Fruit fly (Drosophila melanogaster) whole organism: ENCODE results near the gene CG34015.

ENCODE experiments used
- CG8478 ChIP-seq: fragments of >200 bp; optimal IDR thresholded peaks from 2 replicates; lab custom pipeline; 2018; ENCODE audit warnings: inconsistent platforms
- Dll ChIP-seq: fragments of >200 bp; optimal IDR thresholded peaks from 2 replicates; lab custom pipeline; 2017
- EcR ChIP-seq, 2 experiments: fragments of >200 bp; optimal IDR thresholded peaks; 2 replicates each; lab custom pipeline; 2017; ENCODE audit warnings: missing biosample characterization in 2 of 2, missing genetic modification characterization in 2 of 2, missing genetic modification reagents in 2 of 2
- pan ChIP-seq: fragments of >200 bp; optimal IDR thresholded peaks from 2 replicates; lab custom pipeline; 2017
- psq ChIP-seq: fragments of >200 bp; optimal IDR thresholded peaks from 2 replicates; lab custom pipeline; 2017
- usp ChIP-seq: fragments of >200 bp; optimal IDR thresholded peaks from 2 replicates; lab custom pipeline; 2017; ENCODE audit warnings: missing biosample characterization, missing genetic modification characterization, mixed read lengths

CG34015 gene

DNA sequence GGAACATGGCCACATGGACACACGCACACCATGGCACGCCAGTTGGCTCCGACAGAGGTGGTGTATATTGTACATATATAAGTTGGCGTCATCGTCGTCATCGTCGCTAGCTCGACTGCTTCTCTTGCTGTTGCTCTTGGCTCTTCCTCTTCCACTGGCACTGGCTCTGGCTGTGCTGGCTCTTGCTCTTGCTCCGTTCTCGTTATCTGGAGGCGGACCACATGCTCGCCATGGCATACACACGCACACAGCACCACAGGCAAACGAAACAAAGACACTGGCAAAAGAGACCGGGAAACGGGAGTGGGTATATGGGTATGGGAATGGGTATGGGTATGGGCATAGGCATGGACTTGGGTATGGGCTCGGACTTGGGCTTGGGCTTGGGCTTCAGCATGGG, 23.0 kb downstream of the CG34015 start:
- TF ChIP-seq pan (lab: Kevin White, UChicago) = no peak
- peak; percentile 50 for TF ChIP-seq Dll

DNA sequence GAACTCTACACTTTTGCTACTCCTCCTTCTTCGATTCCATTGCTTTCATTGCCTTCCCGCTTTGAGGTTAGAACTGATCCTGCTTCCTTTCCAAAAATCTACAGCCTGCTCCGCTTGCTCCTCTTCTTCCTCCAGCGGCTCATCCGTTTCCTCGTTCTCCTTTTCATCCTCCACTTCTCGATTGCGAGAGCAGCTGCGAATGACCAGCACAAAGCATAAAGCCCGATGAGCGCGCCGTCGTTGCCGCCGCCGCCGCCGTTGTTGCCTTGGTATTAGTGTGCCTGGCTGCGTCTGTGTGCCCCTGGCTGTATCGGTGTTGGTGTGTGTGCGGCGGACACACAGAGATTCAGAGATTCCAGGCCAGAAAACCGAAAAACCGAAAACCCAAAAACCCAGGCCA, 23.8 kb downstream of the CG34015 start:
- peak; percentile 45 for TF ChIP-seq psq (lab: Kevin White, UChicago)
- TF ChIP-seq EcR (GFP tag; optimal IDR thresholded peaks at IDR 0.05; lab: Kevin White, UChicago) = no peak
- no peak for TF ChIP-seq Dll

DNA sequence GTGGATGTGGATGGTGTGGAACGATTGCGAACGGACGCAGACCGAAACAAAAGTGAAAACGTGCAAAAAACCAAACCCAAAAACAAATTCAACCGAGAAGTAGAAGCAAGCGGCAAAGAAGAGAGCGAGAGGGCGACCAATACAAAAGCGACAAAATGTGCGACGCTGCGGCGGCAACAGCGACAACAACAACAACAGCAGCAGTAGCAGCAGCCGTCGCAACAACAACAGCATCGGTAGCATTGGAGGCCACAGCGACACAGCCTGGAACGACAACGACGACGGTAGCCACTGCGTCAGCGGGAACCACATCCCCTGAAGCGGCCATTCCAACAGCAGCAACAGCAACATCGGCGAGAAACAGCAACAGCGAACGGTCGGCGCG, 25.0 kb downstream of the CG34015 start:
- TF ChIP-seq EcR (GFP tag; optimal IDR thresholded peaks at IDR 0.05; lab: Kevin White, UChicago) = no peak
- TF ChIP-seq Dll = no peak
- TF ChIP-seq pan (lab: Kevin White, UChicago) = no peak
- TF ChIP-seq CG8478 (lab: Kevin White, UChicago) = no peak

DNA sequence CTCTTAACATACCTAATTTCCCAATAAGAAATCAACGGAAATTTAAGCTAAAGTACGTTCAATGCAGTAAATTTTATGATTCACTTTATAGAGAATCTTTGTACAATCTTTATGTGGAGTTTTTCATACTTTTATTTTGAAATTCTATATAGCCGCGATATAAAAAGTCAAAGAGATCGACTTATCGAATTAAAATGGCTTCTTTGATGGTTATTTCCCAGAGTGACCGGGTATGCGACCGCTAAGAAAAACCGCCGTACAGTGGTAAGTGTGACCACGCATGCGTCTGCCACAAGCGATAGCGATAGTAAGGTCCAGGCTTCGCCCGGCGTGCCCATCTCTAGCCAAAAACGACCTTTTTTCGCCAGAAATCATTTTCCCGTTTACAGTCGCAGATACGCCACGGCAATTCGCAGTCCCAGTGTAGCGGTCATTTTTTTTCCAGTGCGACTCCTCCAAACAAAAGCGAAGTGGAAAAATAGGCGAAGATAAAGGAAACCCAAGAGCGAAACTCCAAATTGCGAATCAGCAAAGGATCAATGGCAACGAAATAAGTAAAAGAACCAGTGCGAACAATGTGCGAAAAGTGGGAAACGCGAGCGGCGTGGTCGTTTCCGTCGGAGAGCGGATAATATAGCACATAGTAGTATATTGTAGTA, 25.5 kb downstream of the CG34015 start, which contains the start of gene hang:
Gene hang (plus strand): TSS at position 366 of the 659 bp plus-strand sequence.
- TF ChIP-seq pan (lab: Kevin White, UChicago) = no peak
- no peak for TF ChIP-seq CG8478 (lab: Kevin White, UChicago)
- TF ChIP-seq Dll = no peak
- no peak for TF ChIP-seq psq (lab: Kevin White, UChicago)
- no peak for TF ChIP-seq usp (GFP tag; lab: Kevin White, UChicago)
- TF ChIP-seq EcR (GFP tag; optimal IDR thresholded peaks at IDR 0.05; lab: Kevin White, UChicago) = no peak

DNA sequence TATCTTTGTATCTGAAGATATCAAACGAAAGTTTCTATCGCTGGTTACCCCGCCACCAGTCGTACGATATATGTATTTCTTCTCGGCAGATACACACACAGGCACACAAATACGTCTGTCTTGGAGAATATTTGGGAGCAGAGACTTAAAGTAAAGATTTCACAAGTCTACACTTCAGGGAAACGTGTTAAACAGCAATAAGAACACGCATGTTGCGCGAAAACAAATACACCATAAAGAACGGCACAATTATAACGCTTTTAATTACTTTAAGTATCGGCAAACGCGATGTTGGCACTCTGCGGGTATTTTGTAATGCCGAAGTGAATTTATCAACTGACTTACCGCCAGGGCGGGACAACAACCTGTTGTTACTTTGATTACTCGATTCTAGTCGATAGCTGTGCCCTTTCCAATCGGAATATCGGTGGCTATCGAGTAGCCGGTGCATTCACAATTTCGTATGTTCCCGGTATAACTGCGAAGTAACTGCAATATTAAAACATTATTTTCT, 26.1 kb downstream of the CG34015 start, which contains the start of gene AnxB11:
Gene AnxB11 (minus strand): TSS at position 367 of the 514 bp plus-strand sequence.
- TF ChIP-seq usp (GFP tag; lab: Kevin White, UChicago) (no peak), pan (lab: Kevin White, UChicago) (no peak), Dll (no peak), CG8478 (lab: Kevin White, UChicago) (no peak), EcR (GFP tag; optimal IDR thresholded peaks at IDR 0.05; lab: Kevin White, UChicago) (no peak), psq (lab: Kevin White, UChicago) (no peak)

DNA sequence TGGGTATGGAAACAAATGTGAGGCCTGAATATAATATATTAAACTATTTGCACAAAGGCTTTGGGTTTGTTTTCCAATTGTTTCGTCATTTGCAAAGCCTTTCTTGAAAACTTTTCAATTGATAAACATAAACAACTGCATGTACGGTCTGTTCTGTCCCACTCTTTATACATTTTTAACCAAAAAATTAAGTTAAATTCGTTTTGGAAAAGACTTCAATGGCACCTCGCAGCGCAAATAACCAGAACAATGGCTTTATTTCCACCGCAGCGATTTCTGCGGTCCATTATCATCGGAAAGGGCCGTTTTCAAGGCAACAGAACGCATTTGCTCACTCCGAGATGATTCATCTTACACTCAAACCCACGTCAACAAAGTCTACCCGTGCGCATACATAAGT, 27.2 kb downstream of the CG34015 start:
- TF ChIP-seq pan (lab: Kevin White, UChicago) = no peak
- no peak for TF ChIP-seq usp (GFP tag; lab: Kevin White, UChicago)
- no peak for TF ChIP-seq CG8478 (lab: Kevin White, UChicago)
- TF ChIP-seq Dll = no peak
- no peak for TF ChIP-seq psq (lab: Kevin White, UChicago)
- no peak for TF ChIP-seq EcR (GFP tag; optimal IDR thresholded peaks at IDR 0.05; lab: Kevin White, UChicago)

DNA sequence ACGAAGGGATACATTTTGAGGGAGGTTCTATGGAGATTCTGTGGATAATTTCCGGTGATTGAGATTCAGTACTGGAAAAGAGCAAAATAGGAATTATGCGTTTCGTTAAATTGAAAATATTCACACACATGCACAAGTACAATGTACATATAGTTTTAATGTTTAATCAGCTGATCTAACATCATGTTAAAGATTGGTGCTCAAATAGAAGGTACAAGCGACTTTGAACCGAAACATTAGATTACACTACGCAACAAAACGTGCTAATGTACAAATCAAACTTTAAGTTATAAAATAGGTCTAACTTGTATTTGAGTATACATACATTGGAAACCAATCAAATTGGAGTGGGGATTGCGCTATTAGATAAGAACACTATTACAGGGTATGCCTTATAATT, 28.1 kb downstream of the CG34015 start:
- no peak for TF ChIP-seq EcR (GFP tag; optimal IDR thresholded peaks at IDR 0.05; lab: Kevin White, UChicago)
- TF ChIP-seq psq (lab: Kevin White, UChicago) = no peak
- no peak for TF ChIP-seq usp (GFP tag; lab: Kevin White, UChicago)
- TF ChIP-seq CG8478 (lab: Kevin White, UChicago) = no peak
- TF ChIP-seq Dll = no peak
- no peak for TF ChIP-seq pan (lab: Kevin White, UChicago)

DNA sequence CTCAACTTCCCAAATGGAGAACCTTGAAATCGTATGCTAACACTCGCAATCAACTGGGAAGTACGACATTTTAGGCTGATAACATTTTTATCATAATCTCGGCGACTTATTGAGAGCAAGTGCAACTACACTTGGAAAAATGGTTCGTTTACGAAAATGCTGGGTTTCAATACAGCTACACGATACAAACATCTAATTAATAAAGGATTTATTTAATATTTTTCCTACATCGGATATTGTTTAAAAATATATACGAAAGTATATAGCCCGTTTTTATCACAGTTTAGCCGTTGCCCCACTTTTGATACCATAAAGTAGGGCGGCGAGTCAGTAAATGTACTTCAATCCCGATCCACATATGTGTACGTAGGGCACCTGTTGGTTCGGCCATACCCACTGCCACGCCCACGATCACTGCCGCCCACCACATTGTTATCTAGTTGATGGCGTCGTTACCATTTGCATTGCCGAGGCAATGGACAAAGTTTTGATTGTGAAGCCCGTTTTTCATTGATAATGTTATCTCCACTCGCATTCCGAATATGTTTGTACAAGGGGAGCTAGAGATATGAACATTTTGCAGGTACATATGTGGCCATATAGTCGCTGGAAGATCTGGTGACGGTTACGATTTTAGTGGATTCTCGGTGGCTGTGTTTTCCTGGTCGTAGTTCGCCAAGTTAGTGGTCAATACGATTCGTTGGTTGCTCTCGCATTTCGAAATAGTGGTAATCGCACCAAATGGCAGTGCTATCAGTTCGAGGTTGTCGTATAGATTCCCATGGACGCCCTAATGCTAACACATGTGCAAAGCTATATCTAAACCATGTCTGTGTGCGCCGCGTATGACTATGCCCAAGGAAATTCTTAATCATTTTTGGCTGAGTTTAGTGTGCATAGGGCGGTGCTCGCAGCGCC, 33.4 kb downstream of the CG34015 start, which contains the start of gene Traf-like:
Gene Traf-like (plus strand): TSS at position 596 of the 918 bp plus-strand sequence.
- no peak for TF ChIP-seq usp (GFP tag; lab: Kevin White, UChicago)
- TF ChIP-seq Dll = no peak
- TF ChIP-seq CG8478 (lab: Kevin White, UChicago) = no peak
- no peak for TF ChIP-seq psq (lab: Kevin White, UChicago)
- no peak for TF ChIP-seq EcR (GFP tag; optimal IDR thresholded peaks at IDR 0.05; lab: Kevin White, UChicago)
- no peak for TF ChIP-seq pan (lab: Kevin White, UChicago)

DNA sequence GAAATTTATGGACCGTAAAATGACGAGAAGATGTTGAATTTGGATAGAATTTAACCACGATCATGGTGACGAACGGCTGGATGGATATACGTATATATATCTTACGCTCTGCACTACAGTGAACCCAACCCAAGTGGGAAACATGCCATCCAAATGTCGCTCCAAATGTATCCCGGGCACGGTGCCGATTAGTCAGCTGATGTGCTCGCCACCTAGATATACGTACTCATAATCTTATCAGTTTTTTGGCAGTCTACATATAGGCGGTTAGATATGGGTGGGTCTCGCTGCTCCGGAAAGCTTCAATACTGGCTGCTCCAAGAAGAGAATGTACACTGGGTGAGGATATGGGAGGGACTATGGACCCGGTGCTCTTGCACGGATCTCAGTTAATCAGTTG, 42.0 kb downstream of the CG34015 start:
- TF ChIP-seq Dll (no peak), EcR (GFP tag; optimal IDR thresholded peaks at IDR 0.05; lab: Kevin White, UChicago) (no peak), CG8478 (lab: Kevin White, UChicago) (no peak), psq (lab: Kevin White, UChicago) (no peak), pan (lab: Kevin White, UChicago) (no peak), usp (GFP tag; lab: Kevin White, UChicago) (no peak)

DNA sequence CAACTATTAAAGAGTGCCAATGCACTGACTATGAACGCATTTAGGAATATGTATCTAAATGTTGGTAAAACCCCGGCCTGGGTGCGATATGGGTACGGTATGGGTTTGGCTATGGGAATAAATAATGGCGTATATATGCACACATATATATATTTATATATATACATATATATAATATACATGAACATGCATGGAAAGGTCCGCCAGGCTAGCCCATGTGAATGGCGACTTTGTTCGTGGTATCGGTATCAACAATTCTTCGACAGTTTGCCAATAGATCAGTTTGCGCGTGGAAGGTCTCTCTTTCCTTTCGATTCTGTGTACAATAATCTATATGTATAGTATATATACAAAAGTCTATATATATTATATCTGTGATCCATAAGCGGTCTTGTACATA, 42.9 kb downstream of the CG34015 start, which contains the start of gene CG4301:
Gene CG4301 (plus strand): TSS at position 301 of the 400 bp plus-strand sequence.
- no peak for TF ChIP-seq pan (lab: Kevin White, UChicago)
- no peak for TF ChIP-seq CG8478 (lab: Kevin White, UChicago)
- TF ChIP-seq psq (lab: Kevin White, UChicago) = no peak
- no peak for TF ChIP-seq EcR (GFP tag; optimal IDR thresholded peaks at IDR 0.05; lab: Kevin White, UChicago)
- no peak for TF ChIP-seq Dll
- TF ChIP-seq usp (GFP tag; lab: Kevin White, UChicago) = no peak

DNA sequence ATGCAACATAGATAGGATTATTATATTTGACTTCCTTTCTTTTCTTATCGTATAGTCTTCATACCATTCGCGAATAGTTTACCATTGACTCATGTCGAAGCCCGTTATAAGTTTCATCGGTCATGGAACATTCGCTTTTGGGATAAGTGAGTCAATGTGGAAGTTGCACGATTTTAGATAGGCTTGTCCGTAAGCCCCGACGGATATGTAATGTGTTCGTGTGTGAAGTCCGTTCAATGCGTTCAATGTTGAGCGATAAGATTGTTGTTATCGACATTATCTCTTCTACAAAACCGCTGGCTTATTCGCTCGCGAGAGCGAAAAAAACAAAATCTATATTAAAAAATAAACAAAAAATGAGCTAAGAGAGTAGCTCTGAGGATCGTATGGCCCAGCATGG, 43.3 kb downstream of the CG34015 start, which contains the start of gene CG9981:
Gene CG9981 (minus strand): TSS at position 320 of the 400 bp plus-strand sequence.
- no peak for TF ChIP-seq pan (lab: Kevin White, UChicago)
- TF ChIP-seq Dll = no peak
- no peak for TF ChIP-seq EcR (GFP tag; optimal IDR thresholded peaks at IDR 0.05; lab: Kevin White, UChicago)
- TF ChIP-seq CG8478 (lab: Kevin White, UChicago) = no peak
- no peak for TF ChIP-seq usp (GFP tag; lab: Kevin White, UChicago)
